Fruit fly (Drosophila melanogaster) whole organism, embryonic: ENCODE results near the gene Prm.

ENCODE experiments used
- Adf1 ChIP-seq: fragments of 200-800 bp; sonication (Bioruptor generic); IDR thresholded peaks from 2 replicates; pipeline ENCODE4 v1.3.6; 2022; ENCODE audit warnings: missing biosample characterization, missing genetic modification characterization
- C15 ChIP-seq: fragments of 200-800 bp; sonication (Bioruptor generic); IDR thresholded peaks from 3 replicates; pipeline ENCODE4 v1.3.6; 2022; ENCODE audit warnings: missing biosample characterization, missing genetic modification characterization
- CG10267 ChIP-seq: fragments of 200-800 bp; sonication (Bioruptor generic); optimal IDR thresholded peaks from 2 replicates; lab custom pipeline; 2018; ENCODE audit warnings: missing biosample characterization, mild to moderate bottlenecking, missing genetic modification characterization, moderate library complexity
- CG11093 ChIP-seq: fragments of 200-800 bp; sonication (Bioruptor generic); IDR thresholded peaks from 3 replicates; pipeline ENCODE4 v1.3.6; 2022; ENCODE audit warnings: missing biosample characterization, missing genetic modification characterization
- CG11560 ChIP-seq: fragments of 200-800 bp; sonication (Bioruptor generic); IDR thresholded peaks from 3 replicates; pipeline ENCODE4 v1.3.6; 2022; ENCODE audit warnings: missing biosample characterization, missing genetic modification characterization
- CG12071 ChIP-seq: fragments of 200-800 bp; sonication (Bioruptor generic); optimal IDR thresholded peaks from 3 replicates; lab custom pipeline; 2018; ENCODE audit warnings: missing biosample characterization, mild to moderate bottlenecking, missing genetic modification characterization
- CG13624 ChIP-seq: fragments of 200-800 bp; sonication (Bioruptor generic); optimal IDR thresholded peaks from 2 replicates; lab custom pipeline; 2016; ENCODE audit warnings: missing biosample characterization, missing genetic modification characterization
- CG15269 ChIP-seq: fragments of 200-800 bp; sonication (Bioruptor generic); optimal IDR thresholded peaks from 2 replicates; lab custom pipeline; 2018; ENCODE audit warnings: missing biosample characterization, mild to moderate bottlenecking, missing genetic modification characterization, moderate library complexity
- CG15479 ChIP-seq: fragments of 200-800 bp; sonication (Bioruptor generic); optimal IDR thresholded peaks from 3 replicates; lab custom pipeline; 2019; ENCODE audit warnings: missing biosample characterization, mild to moderate bottlenecking, missing genetic modification characterization, moderate library complexity
- CG1832 ChIP-seq: fragments of 200-800 bp; sonication (Bioruptor generic); optimal IDR thresholded peaks from 2 replicates; lab custom pipeline; 2017; ENCODE audit warnings: missing biosample characterization, mild to moderate bottlenecking, missing genetic modification characterization, inconsistent platforms
- CG31388 ChIP-seq: fragments of 200-800 bp; sonication (Bioruptor generic); optimal IDR thresholded peaks from 2 replicates; lab custom pipeline; 2016; ENCODE audit warnings: missing biosample characterization, missing genetic modification characterization
- CG3726 ChIP-seq: fragments of 200-800 bp; sonication (Bioruptor generic); IDR thresholded peaks from 3 replicates; pipeline ENCODE4, ENCODE4 v1.3.6; 2022; ENCODE audit warnings: missing biosample characterization, missing genetic modification characterization
- CG4328 ChIP-seq: fragments of 200-800 bp; sonication (Bioruptor generic); optimal IDR thresholded peaks from 3 replicates; lab custom pipeline; 2017; ENCODE audit warnings: missing biosample characterization, missing genetic modification reagents, missing genetic modification characterization
- CG6654 ChIP-seq: fragments of 200-800 bp; sonication (Bioruptor generic); optimal IDR thresholded peaks from 2 replicates; lab custom pipeline; 2017; ENCODE audit warnings: missing biosample characterization, mild to moderate bottlenecking, missing genetic modification characterization
- CG8765 ChIP-seq: fragments of 200-800 bp; sonication (Bioruptor generic); IDR thresholded peaks from 2 replicates; pipeline ENCODE4 v1.3.6; 2022; ENCODE audit warnings: missing biosample characterization, missing genetic modification characterization
- CG9215 ChIP-seq: fragments of 200-800 bp; sonication (Bioruptor generic); IDR thresholded peaks from 2 replicates; pipeline ENCODE4 v1.3.6; 2022; ENCODE audit warnings: missing biosample characterization, missing genetic modification characterization
- CG9727 ChIP-seq: fragments of 200-800 bp; sonication (Bioruptor generic); optimal IDR thresholded peaks from 3 replicates; lab custom pipeline; 2017; ENCODE audit warnings: missing biosample characterization, mild to moderate bottlenecking, missing genetic modification characterization
- CHES-1-like ChIP-seq: fragments of 200-800 bp; sonication (Bioruptor generic); optimal IDR thresholded peaks from 2 replicates; lab custom pipeline; 2016; ENCODE audit warnings: missing biosample characterization, missing genetic modification characterization
- Drgx ChIP-seq: fragments of 200-800 bp; sonication (Bioruptor generic); IDR thresholded peaks from 2 replicates; pipeline ENCODE4 v1.3.6; 2022; ENCODE audit warnings: missing biosample characterization, missing genetic modification characterization
- Ets65A ChIP-seq: fragments of 200-800 bp; sonication (Bioruptor generic); peaks from one replicate; lab custom pipeline; 2016; ENCODE audit warnings: missing biosample characterization, missing genetic modification characterization
- HmgD ChIP-seq: fragments of 200-800 bp; sonication (Bioruptor generic); optimal IDR thresholded peaks from 3 replicates; lab custom pipeline; 2016; ENCODE audit warnings: missing biosample characterization, missing genetic modification characterization
- Hmr ChIP-seq: fragments of 200-800 bp; sonication (Bioruptor generic); optimal IDR thresholded peaks from 3 replicates; lab custom pipeline; 2017; ENCODE audit warnings: mild to moderate bottlenecking, missing biosample characterization, missing genetic modification reagents, missing genetic modification characterization
- Hr51 ChIP-seq, 2 experiments: fragments of 200-800 bp; sonication (Bioruptor generic); optimal IDR thresholded peaks; 2 replicates in 1 of 2; 3 replicates in 1 of 2; lab custom pipeline; 2016 to 2018; ENCODE audit warnings: missing biosample characterization in 2 of 2, missing genetic modification characterization in 2 of 2, mild to moderate bottlenecking in 1 of 2, moderate library complexity in 1 of 2
- Lhr ChIP-seq: fragments of 200-800 bp; sonication (Bioruptor generic); optimal IDR thresholded peaks from 3 replicates; lab custom pipeline; 2017; ENCODE audit warnings: mild to moderate bottlenecking, missing biosample characterization, missing genetic modification reagents, missing genetic modification characterization
- Mad ChIP-seq: fragments of 200-800 bp; sonication (Bioruptor generic); optimal IDR thresholded peaks from 2 replicates; lab custom pipeline; 2016; ENCODE audit warnings: missing biosample characterization, missing genetic modification characterization
- Neu2 ChIP-seq: fragments of 200-800 bp; sonication (Bioruptor generic); optimal IDR thresholded peaks from 3 replicates; lab custom pipeline; 2016; ENCODE audit warnings: missing biosample characterization, missing genetic modification characterization, borderline replicate concordance
- Sry-δ ChIP-seq: fragments of 200-800 bp; sonication (Bioruptor generic); optimal IDR thresholded peaks from 2 replicates; lab custom pipeline; 2016; ENCODE audit warnings: missing biosample characterization, missing genetic modification characterization
- Ssrp ChIP-seq: fragments of 200-800 bp; sonication (Bioruptor generic); optimal IDR thresholded peaks from 2 replicates; lab custom pipeline; 2018; ENCODE audit warnings: missing biosample characterization, mild to moderate bottlenecking, missing genetic modification characterization, moderate library complexity
- Stat92E ChIP-seq, 3 experiments: fragments of >200 bp in 2 of 3; fragments of 200-800 bp in 1 of 3; sonication (Bioruptor generic) in 1 of 3; optimal IDR thresholded peaks; 2 replicates each; lab custom pipeline; 2017 to 2019; ENCODE audit warnings: missing biosample characterization in 3 of 3, missing genetic modification characterization in 3 of 3, mild to moderate bottlenecking in 1 of 3, moderate library complexity in 1 of 3
- ara ChIP-seq: fragments of 200-800 bp; sonication (Bioruptor generic); IDR thresholded peaks from 2 replicates; pipeline ENCODE4 v1.3.6; 2022; ENCODE audit warnings: missing biosample characterization, missing genetic modification characterization
- bowl ChIP-seq: fragments of 200-800 bp; sonication (Bioruptor generic); IDR thresholded peaks from 2 replicates; pipeline ENCODE4 v1.3.6; 2022; ENCODE audit warnings: missing biosample characterization, missing genetic modification characterization
- emc ChIP-seq: fragments of 200-800 bp; sonication (Bioruptor generic); optimal IDR thresholded peaks from 2 replicates; lab custom pipeline; 2016; ENCODE audit warnings: missing biosample characterization, missing genetic modification characterization
- ems ChIP-seq: fragments of 200-800 bp; sonication (Bioruptor generic); optimal IDR thresholded peaks from 3 replicates; lab custom pipeline; 2016; ENCODE audit warnings: missing biosample characterization, missing genetic modification characterization
- exex ChIP-seq: fragments of 200-800 bp; sonication (Bioruptor generic); optimal IDR thresholded peaks from 4 replicates; lab custom pipeline; 2018; ENCODE audit warnings: missing biosample characterization, mild to moderate bottlenecking, missing genetic modification characterization, moderate library complexity
- eyg ChIP-seq: fragments of 200-800 bp; sonication (Bioruptor generic); optimal IDR thresholded peaks from 3 replicates; lab custom pipeline; 2016; ENCODE audit warnings: missing biosample characterization, missing genetic modification characterization
- grn ChIP-seq: fragments of 200-800 bp; sonication (Bioruptor generic); optimal IDR thresholded peaks from 3 replicates; lab custom pipeline; 2017; ENCODE audit warnings: missing biosample characterization, missing genetic modification characterization
- insv ChIP-seq, 2 experiments: fragments of 200-800 bp; sonication (Bioruptor generic); optimal IDR thresholded peaks; 3 replicates each; lab custom pipeline; 2016 to 2018; ENCODE audit warnings: missing biosample characterization in 2 of 2, missing genetic modification characterization in 2 of 2
- kay ChIP-seq: fragments of 200-800 bp; sonication (Bioruptor generic); optimal IDR thresholded peaks from 2 replicates; lab custom pipeline; 2016; ENCODE audit warnings: missing biosample characterization, missing genetic modification characterization
- mld ChIP-seq: fragments of 200-800 bp; sonication (Bioruptor generic); IDR thresholded peaks from 3 replicates; pipeline ENCODE4 v1.3.6; 2022; ENCODE audit warnings: missing biosample characterization, missing genetic modification characterization; ENCODE audit not compliant: partially characterized antibody
- nau ChIP-seq: fragments of 200-800 bp; sonication (Bioruptor generic); optimal IDR thresholded peaks from 3 replicates; lab custom pipeline; 2017; ENCODE audit warnings: missing biosample characterization, mild to moderate bottlenecking, missing genetic modification characterization, missing genetic modification reagents
- nerfin-1 ChIP-seq: fragments of 200-800 bp; sonication (Bioruptor generic); optimal IDR thresholded peaks from 3 replicates; lab custom pipeline; 2019; ENCODE audit warnings: missing biosample characterization, mild to moderate bottlenecking, missing genetic modification characterization, moderate library complexity
- oc ChIP-seq: fragments of 200-800 bp; sonication (Bioruptor generic); optimal IDR thresholded peaks from 2 replicates; lab custom pipeline; 2018; ENCODE audit warnings: missing biosample characterization, mild to moderate bottlenecking, missing genetic modification characterization, moderate library complexity
- pfk ChIP-seq: fragments of 200-800 bp; sonication (Bioruptor generic); optimal IDR thresholded peaks from 2 replicates; lab custom pipeline; 2018; ENCODE audit warnings: missing biosample characterization, mild to moderate bottlenecking, missing genetic modification characterization, moderate library complexity
- psq ChIP-seq: fragments of 200-800 bp; sonication (Bioruptor generic); optimal IDR thresholded peaks from 2 replicates; lab custom pipeline; 2017; ENCODE audit warnings: missing biosample characterization, missing genetic modification characterization
- sc ChIP-seq, 3 experiments: fragments of >200 bp in 2 of 3; fragments of 200-800 bp in 1 of 3; sonication (Bioruptor generic) in 1 of 3; optimal IDR thresholded peaks; 2 replicates in 2 of 3; 3 replicates in 1 of 3; lab custom pipeline; 2017; ENCODE audit warnings: mild to moderate bottlenecking in 1 of 3, missing biosample characterization in 1 of 3, missing genetic modification characterization in 1 of 3, missing genetic modification reagents in 1 of 3
- slp2 ChIP-seq: fragments of 200-800 bp; sonication (Bioruptor generic); optimal IDR thresholded peaks from 2 replicates; lab custom pipeline; 2016; ENCODE audit warnings: missing biosample characterization, missing genetic modification characterization
- tgo ChIP-seq: fragments of 200-800 bp; sonication (Bioruptor generic); IDR thresholded peaks from 3 replicates; pipeline ENCODE4 v1.3.6; 2022; ENCODE audit warnings: missing biosample characterization, missing genetic modification characterization
- wdn ChIP-seq: fragments of 200-800 bp; sonication (Bioruptor generic); IDR thresholded peaks from 2 replicates; pipeline ENCODE4 v1.3.6; 2022; ENCODE audit warnings: missing biosample characterization, missing genetic modification characterization
- wek ChIP-seq: fragments of 200-800 bp; sonication (Bioruptor generic); optimal IDR thresholded peaks from 3 replicates; lab custom pipeline; 2018; ENCODE audit warnings: missing biosample characterization, mild to moderate bottlenecking, missing genetic modification characterization, moderate library complexity
- zfh1 ChIP-seq: fragments of 200-800 bp; sonication (Bioruptor generic); IDR thresholded peaks from 3 replicates; pipeline ENCODE4 v1.3.6; 2022; ENCODE audit warnings: missing biosample characterization, missing genetic modification characterization

Gene Prm

dm6 chr3L:8751262-8751661, 6.2 kb upstream of the Prm start (continued):
- TF ChIP-seq Ssrp (tag; lab: Kevin White, UChicago) (peak; percentile 65), tgo (GFP tag; lab: Robert Waterston, UW) (peak; percentile 59), CG11560 (tag; lab: Robert Waterston, UW) (0 out of 3 replicates have a peak, but pooled peaks have one; percentile 50), exex (tag; lab: Kevin White, UChicago) (no peak), CG9727 (peak; percentile 20), CHES-1-like (GFP tag; lab: Kevin White, UChicago) (no peak), HmgD (no peak), CG13624 (GFP tag; lab: Kevin White, UChicago) (peak; percentile 8), emc (no peak), kay (no peak), CG11093 (GFP tag; lab: Robert Waterston, UW) (peak; percentile 67; the same call in 2 of the 3 replicates), Stat92E (GFP tag; optimal IDR thresholded peaks at IDR 0.05; lab: Kevin White, UChicago) (no peak), Hr51 (GFP tag; optimal IDR thresholded peaks at IDR 0.05; lab: Kevin White, UChicago) (peak in 1 of 2 experiments; percentile 71), Lhr (GFP tag; lab: Kevin White, UChicago) (peak; percentile 4), sc (optimal IDR thresholded peaks at IDR 0.05; lab: Kevin White, UChicago) (no peak), sc (GFP tag; optimal IDR thresholded peaks at IDR 0.05; lab: Kevin White, UChicago) (peak; percentile 36), CG10267 (tag; lab: Kevin White, UChicago) (peak; percentile 41), zfh1 (GFP tag; lab: Robert Waterston, UW) (peak; percentile 67; the same call in 2 of the 3 replicates), Neu2 (GFP tag; lab: Kevin White, UChicago) (no peak), oc (tag; lab: Kevin White, UChicago) (peak; percentile 65), Adf1 (GFP tag; lab: Robert Waterston, UW) (no peak), CG9215 (GFP tag; lab: Robert Waterston, UW) (no peak), pfk (GFP tag; lab: Kevin White, UChicago) (no peak), Mad (peak; percentile 2), ems (GFP tag; lab: Kevin White, UChicago) (peak; percentile 6), nerfin-1 (tag; lab: Kevin White, UChicago) (no peak), CG12071 (peak; percentile 53), eyg (no peak), CG8765 (GFP tag; lab: Robert Waterston, UW) (no peak), psq (GFP tag; lab: Kevin White, UChicago) (no peak), nau (peak; percentile 42), slp2 (GFP tag; lab: Kevin White, UChicago) (no peak), CG3726 (GFP tag; lab: Robert Waterston, UW) (no peak), CG6654 (GFP tag; lab: Kevin White, UChicago) (peak; percentile 20), Hmr (GFP tag; lab: Kevin White, UChicago) (no peak), grn (no peak), insv (GFP tag; optimal IDR thresholded peaks at IDR 0.05; lab: Kevin White, UChicago) (no peak), CG15479 (GFP tag; lab: Kevin White, UChicago) (no peak), wdn (GFP tag; lab: Robert Waterston, UW) (no peak), ara (GFP tag; lab: Robert Waterston, UW) (peak; percentile 37; the same call in 1 of the 2 replicates), mld (GFP tag; lab: Robert Waterston, UW) (no peak), C15 (GFP tag; lab: Robert Waterston, UW) (no peak), bowl (no peak), Sry-δ (GFP tag; lab: Kevin White, UChicago) (peak; percentile 4), CG31388 (GFP tag; lab: Kevin White, UChicago) (no peak), wek (GFP tag; lab: Kevin White, UChicago) (no peak), CG1832 (GFP tag; lab: Kevin White, UChicago) (no peak), CG4328 (no peak), Drgx (peak; percentile 71), Ets65A (peak; percentile 21), CG15269 (tag; lab: Kevin White, UChicago) (peak; percentile 54)
